Worm (Caenorhabditis elegans) whole organism, L4 larva: ENCODE measurements around the gene rpl-37.

Experiments
- ces-1 ChIP-seq: fragments of 150-350 bp; sonication (generic microtip); optimal IDR thresholded peaks from 4 replicates; lab custom pipeline; 2014; ENCODE audit warnings: missing biosample characterization, missing genetic modification reagents, missing genetic modification characterization
- daf-12 ChIP-seq: fragments of 150-350 bp; optimal IDR thresholded peaks from 2 replicates; lab custom pipeline; 2014; ENCODE audit warnings: missing biosample characterization, missing genetic modification reagents, missing genetic modification characterization
- dpl-1 ChIP-seq: fragments of 150-350 bp; optimal IDR thresholded peaks from 2 replicates; lab custom pipeline; 2014; ENCODE audit warnings: missing biosample characterization, missing genetic modification reagents, missing genetic modification characterization
- nhr-25 ChIP-seq: sonication (generic microtip); optimal IDR thresholded peaks from 2 replicates; lab custom pipeline; 2017; ENCODE audit warnings: missing genetic modification characterization, mild to moderate bottlenecking, missing compliant biosample characterization, antibody characterized with exemption, moderate library complexity, borderline replicate concordance; ENCODE audit not compliant: insufficient read depth
- nhr-28 ChIP-seq: fragments of 150-350 bp; optimal IDR thresholded peaks from 2 replicates; lab custom pipeline; 2014; ENCODE audit warnings: missing biosample characterization, missing genetic modification characterization
- nhr-77 ChIP-seq: fragments of 150-350 bp; optimal IDR thresholded peaks from 2 replicates; lab custom pipeline; 2014; ENCODE audit warnings: missing biosample characterization, missing genetic modification characterization
- skn-1 ChIP-seq: fragments of 150-350 bp; optimal IDR thresholded peaks from 2 replicates; lab custom pipeline; 2014; ENCODE audit warnings: missing biosample characterization, missing genetic modification characterization
- spr-3 ChIP-seq: fragments of 200-800 bp; sonication (Bioruptor generic); optimal IDR thresholded peaks from 2 replicates; lab custom pipeline; 2018; ENCODE audit warnings: mild to moderate bottlenecking, missing genetic modification characterization, missing compliant biosample characterization
- tag-97 ChIP-seq: fragments of 200-800 bp; sonication (Bioruptor generic); IDR thresholded peaks from 2 replicates; pipeline ENCODE4 v1.3.6; 2022; ENCODE audit warnings: missing genetic modification characterization, missing compliant biosample characterization

DNA sequence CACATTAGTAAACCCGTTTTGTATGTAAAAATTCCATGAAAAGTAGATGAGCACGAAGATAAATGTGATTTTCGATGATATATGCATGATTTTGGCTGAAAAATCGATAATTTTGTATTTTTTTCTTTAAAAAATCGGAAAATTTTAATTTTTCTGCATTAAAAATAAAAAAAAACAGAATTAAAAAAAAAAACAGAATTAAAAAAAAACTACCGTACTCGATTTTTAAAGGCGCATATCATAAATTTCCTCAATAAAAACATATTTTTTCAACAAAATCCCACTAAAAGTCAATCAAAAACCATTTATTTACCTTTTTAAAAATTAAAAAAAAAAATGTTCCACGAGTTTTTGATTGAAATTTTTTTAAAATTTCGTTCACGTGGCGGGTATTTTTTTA, 35.3 kb upstream of the rpl-37 start, which contains the start of gene gly-14:
- TF ChIP-seq spr-3 (GFP tag; lab: Kevin White, UChicago) (no peak), daf-12 (tag; lab: Kevin White, UChicago) (no peak), skn-1 (tag; lab: Kevin White, UChicago) (no peak), nhr-77 (tag; lab: Kevin White, UChicago) (no peak), ces-1 (GFP tag; lab: Kevin White, UChicago) (no peak), nhr-25 (tag; lab: Kevin White, UChicago) (no peak), dpl-1 (no peak), nhr-28 (tag; lab: Kevin White, UChicago) (no peak), tag-97 (GFP tag; lab: Robert Waterston, UW) (no peak)
